Fruit fly (Drosophila melanogaster) whole organism, embryonic: ENCODE data around the gene CG12012.

Experiments
- Atf6 ChIP-seq: fragments of 200-800 bp; sonication (Bioruptor generic); IDR thresholded peaks from 2 replicates; pipeline ENCODE4 v1.3.6; 2022; ENCODE audit warnings: missing biosample characterization, missing genetic modification characterization
- BEAF-32 ChIP-seq: fragments of 200-800 bp; sonication (Bioruptor generic); optimal IDR thresholded peaks from 3 replicates; lab custom pipeline; 2017; ENCODE audit warnings: missing biosample characterization, missing genetic modification characterization, mild to moderate bottlenecking, moderate library complexity, missing genetic modification reagents
- Blimp-1 ChIP-seq: fragments of 200-800 bp; sonication (Bioruptor generic); optimal IDR thresholded peaks from 3 replicates; lab custom pipeline; 2018; ENCODE audit warnings: missing biosample characterization, missing genetic modification characterization, mild to moderate bottlenecking, moderate library complexity, missing genetic modification reagents
- CG10147 ChIP-seq: fragments of 200-800 bp; sonication (Bioruptor generic); optimal IDR thresholded peaks from 2 replicates; lab custom pipeline; 2019; ENCODE audit warnings: missing biosample characterization, mild to moderate bottlenecking, missing genetic modification characterization, moderate library complexity
- CG1024 ChIP-seq: fragments of 200-800 bp; sonication (Bioruptor generic); IDR thresholded peaks from 2 replicates; pipeline ENCODE4 v1.3.6; 2022; ENCODE audit warnings: missing biosample characterization, missing genetic modification characterization
- CG11695 ChIP-seq: fragments of 200-800 bp; sonication (Bioruptor generic); IDR thresholded peaks from 3 replicates; pipeline ENCODE4 v1.3.6; 2022; ENCODE audit warnings: missing biosample characterization, missing genetic modification characterization
- CG13296 ChIP-seq: fragments of 200-800 bp; sonication (Bioruptor generic); optimal IDR thresholded peaks from 3 replicates; lab custom pipeline; 2018; ENCODE audit warnings: missing biosample characterization, mild to moderate bottlenecking, missing genetic modification characterization
- CG13894 ChIP-seq: fragments of 200-800 bp; sonication (Bioruptor generic); optimal IDR thresholded peaks from 3 replicates; lab custom pipeline; 2018; ENCODE audit warnings: missing biosample characterization, mild to moderate bottlenecking, missing genetic modification characterization, moderate library complexity
- CG16863 ChIP-seq: fragments of 200-800 bp; sonication (Bioruptor generic); optimal IDR thresholded peaks from 3 replicates; lab custom pipeline; 2016; ENCODE audit warnings: missing biosample characterization, missing genetic modification characterization
- CG17361 ChIP-seq: fragments of 200-800 bp; sonication (Bioruptor generic); IDR thresholded peaks from 3 replicates; pipeline ENCODE4 v1.3.6; 2022; ENCODE audit warnings: missing biosample characterization, missing genetic modification characterization
- CG17612 ChIP-seq: fragments of 200-800 bp; sonication (Bioruptor generic); IDR thresholded peaks from 2 replicates; pipeline ENCODE4 v1.3.6; 2022; ENCODE audit warnings: missing biosample characterization, missing genetic modification characterization
- CG2712 ChIP-seq: fragments of 200-800 bp; optimal IDR thresholded peaks from 3 replicates; lab custom pipeline; 2019; ENCODE audit warnings: missing biosample characterization, mild to moderate bottlenecking, missing genetic modification characterization, moderate library complexity
- CG3163 ChIP-seq: fragments of 200-800 bp; sonication (Bioruptor generic); optimal IDR thresholded peaks from 3 replicates; lab custom pipeline; 2016; ENCODE audit warnings: missing biosample characterization, missing genetic modification characterization
- CG32767 ChIP-seq: fragments of 200-800 bp; sonication (Bioruptor generic); IDR thresholded peaks from 2 replicates; pipeline ENCODE4 v1.3.6; 2022; ENCODE audit warnings: missing biosample characterization, missing genetic modification characterization
- CG32772 ChIP-seq: fragments of 200-800 bp; sonication (Bioruptor generic); IDR thresholded peaks from 2 replicates; pipeline ENCODE4 v1.3.6; 2022; ENCODE audit warnings: missing biosample characterization, missing genetic modification characterization
- CG34376 ChIP-seq: fragments of 200-800 bp; sonication (Bioruptor generic); optimal IDR thresholded peaks from 2 replicates; lab custom pipeline; 2018; ENCODE audit warnings: missing biosample characterization, mild to moderate bottlenecking, missing genetic modification characterization
- CG8924 ChIP-seq: fragments of 200-800 bp; optimal IDR thresholded peaks from 3 replicates; lab custom pipeline; 2019; ENCODE audit warnings: missing biosample characterization, mild to moderate bottlenecking, missing genetic modification characterization, moderate library complexity
- Dip2 ChIP-seq: fragments of 200-800 bp; sonication (Bioruptor generic); IDR thresholded peaks from 2 replicates; pipeline ENCODE4 v1.3.6; 2022; ENCODE audit warnings: missing biosample characterization, missing genetic modification characterization
- Fer1 ChIP-seq: fragments of 200-800 bp; sonication (Bioruptor generic); optimal IDR thresholded peaks from 2 replicates; lab custom pipeline; 2017; ENCODE audit warnings: missing biosample characterization, mild to moderate bottlenecking, missing genetic modification characterization
- H15 ChIP-seq: fragments of 200-800 bp; sonication (Bioruptor generic); IDR thresholded peaks from 3 replicates; pipeline ENCODE4 v1.3.6; 2022; ENCODE audit warnings: missing biosample characterization, missing genetic modification characterization
- Hr51 ChIP-seq, 2 experiments: fragments of 200-800 bp; sonication (Bioruptor generic); optimal IDR thresholded peaks; 2 replicates in 1 of 2; 3 replicates in 1 of 2; lab custom pipeline; 2016 to 2018; ENCODE audit warnings: missing biosample characterization in 2 of 2, missing genetic modification characterization in 2 of 2, mild to moderate bottlenecking in 1 of 2, moderate library complexity in 1 of 2
- Kr ChIP-seq: fragments of 200-800 bp; sonication (Bioruptor generic); optimal IDR thresholded peaks from 2 replicates; lab custom pipeline; 2017; ENCODE audit warnings: missing biosample characterization, mild to moderate bottlenecking, missing genetic modification characterization
- Lim3 ChIP-seq: fragments of 200-800 bp; sonication (Bioruptor generic); IDR thresholded peaks from 2 replicates; pipeline ENCODE4 v1.3.6; 2022; ENCODE audit warnings: missing biosample characterization, missing genetic modification characterization
- Med ChIP-seq: fragments of 200-800 bp; sonication (Bioruptor generic); peaks from one replicate; lab custom pipeline; 2016; ENCODE audit warnings: missing biosample characterization, missing genetic modification characterization, mild to moderate bottlenecking, inconsistent platforms, moderate library complexity
- Meics ChIP-seq: fragments of 200-800 bp; sonication (Bioruptor generic); optimal IDR thresholded peaks from 2 replicates; lab custom pipeline; 2017; ENCODE audit warnings: missing biosample characterization, mild to moderate bottlenecking, missing genetic modification characterization
- Pdp1 ChIP-seq, 2 experiments: fragments of 200-800 bp; sonication (Bioruptor generic); optimal IDR thresholded peaks; 3 replicates each; lab custom pipeline; 2016; ENCODE audit warnings: missing biosample characterization in 2 of 2, missing genetic modification characterization in 2 of 2, mild to moderate bottlenecking in 1 of 2, moderate library complexity in 1 of 2
- Ravus ChIP-seq: fragments of 200-800 bp; sonication (Bioruptor generic); IDR thresholded peaks from 2 replicates; pipeline ENCODE4 v1.3.6; 2022; ENCODE audit warnings: missing biosample characterization, missing genetic modification characterization
- Sry-δ ChIP-seq: fragments of 200-800 bp; sonication (Bioruptor generic); optimal IDR thresholded peaks from 2 replicates; lab custom pipeline; 2016; ENCODE audit warnings: missing biosample characterization, missing genetic modification characterization
- Usf ChIP-seq: fragments of 200-800 bp; sonication (Bioruptor generic); optimal IDR thresholded peaks from 2 replicates; lab custom pipeline; 2017; ENCODE audit warnings: missing genotype, missing biosample characterization, missing genetic modification characterization
- dmrt99B ChIP-seq: fragments of 200-800 bp; sonication (Bioruptor generic); optimal IDR thresholded peaks from 2 replicates; lab custom pipeline; 2018; ENCODE audit warnings: missing biosample characterization, mild to moderate bottlenecking, missing genetic modification characterization, moderate library complexity
- ems ChIP-seq: fragments of 200-800 bp; sonication (Bioruptor generic); optimal IDR thresholded peaks from 3 replicates; lab custom pipeline; 2016; ENCODE audit warnings: missing biosample characterization, missing genetic modification characterization
- hbn ChIP-seq: fragments of 200-800 bp; sonication (Bioruptor generic); IDR thresholded peaks from 2 replicates; pipeline ENCODE4 v1.3.6; 2022; ENCODE audit warnings: missing biosample characterization, missing genetic modification characterization; ENCODE audit not compliant: partially characterized antibody
- jigr1 ChIP-seq: fragments of 200-800 bp; sonication (Bioruptor generic); IDR thresholded peaks from 3 replicates; pipeline ENCODE4 v1.3.6; 2022; ENCODE audit warnings: missing biosample characterization, missing genetic modification characterization
- jing ChIP-seq: fragments of 200-800 bp; sonication (Bioruptor generic); optimal IDR thresholded peaks from 2 replicates; lab custom pipeline; 2018; ENCODE audit warnings: missing biosample characterization, mild to moderate bottlenecking, missing genetic modification characterization
- lab ChIP-seq: fragments of 200-800 bp; sonication (Bioruptor generic); optimal IDR thresholded peaks from 3 replicates; lab custom pipeline; 2017; ENCODE audit warnings: missing biosample characterization, missing genetic modification characterization, mild to moderate bottlenecking, moderate library complexity, missing genetic modification reagents
- lola ChIP-seq, 3 experiments: fragments of >200 bp in 2 of 3; fragments of 200-800 bp in 1 of 3; sonication (Bioruptor generic) in 1 of 3; optimal IDR thresholded peaks; 2 replicates each; lab custom pipeline; 2017 to 2019; ENCODE audit warnings: missing biosample characterization in 3 of 3, missing genetic modification characterization in 3 of 3, mild to moderate bottlenecking in 1 of 3, moderate library complexity in 1 of 3
- lov ChIP-seq, 2 experiments: fragments of 200-800 bp in 1 of 2; fragments of >200 bp in 1 of 2; sonication (Bioruptor generic) in 1 of 2; IDR thresholded peaks in 1 of 2; optimal IDR thresholded peaks in 1 of 2; 2 replicates in 1 of 2; 3 replicates in 1 of 2; pipeline versions ENCODE4 v1.3.6 to Lab custom; 2017 to 2022; ENCODE audit warnings: missing biosample characterization in 1 of 2, missing genetic modification characterization in 1 of 2
- nmo ChIP-seq: fragments of 200-800 bp; sonication (Bioruptor generic); optimal IDR thresholded peaks from 2 replicates; lab custom pipeline; 2018; ENCODE audit warnings: missing biosample characterization, mild to moderate bottlenecking, missing genetic modification characterization, moderate library complexity
- oc ChIP-seq: fragments of 200-800 bp; sonication (Bioruptor generic); optimal IDR thresholded peaks from 2 replicates; lab custom pipeline; 2018; ENCODE audit warnings: missing biosample characterization, mild to moderate bottlenecking, missing genetic modification characterization, moderate library complexity
- pho ChIP-seq: fragments of 200-800 bp; sonication (Bioruptor generic); optimal IDR thresholded peaks from 2 replicates; lab custom pipeline; 2016; ENCODE audit warnings: missing biosample characterization, missing genetic modification characterization
- phol ChIP-seq: fragments of 200-800 bp; sonication (Bioruptor generic); optimal IDR thresholded peaks from 3 replicates; lab custom pipeline; 2018; ENCODE audit warnings: missing biosample characterization, mild to moderate bottlenecking, missing genetic modification characterization, moderate library complexity
- pnt ChIP-seq: fragments of 200-800 bp; sonication (Bioruptor generic); optimal IDR thresholded peaks from 3 replicates; lab custom pipeline; 2016; ENCODE audit warnings: missing biosample characterization, missing genetic modification characterization
- sc ChIP-seq, 3 experiments: fragments of >200 bp in 2 of 3; fragments of 200-800 bp in 1 of 3; sonication (Bioruptor generic) in 1 of 3; optimal IDR thresholded peaks; 2 replicates in 2 of 3; 3 replicates in 1 of 3; lab custom pipeline; 2017; ENCODE audit warnings: mild to moderate bottlenecking in 1 of 3, missing biosample characterization in 1 of 3, missing genetic modification characterization in 1 of 3, missing genetic modification reagents in 1 of 3
- sens ChIP-seq: fragments of 200-800 bp; sonication (Bioruptor generic); peaks from one replicate; lab custom pipeline; 2016; ENCODE audit warnings: missing biosample characterization, missing genetic modification characterization
- stwl ChIP-seq: fragments of 200-800 bp; sonication (Bioruptor generic); optimal IDR thresholded peaks from 3 replicates; lab custom pipeline; 2018; ENCODE audit warnings: missing biosample characterization, mild to moderate bottlenecking, missing genetic modification characterization, moderate library complexity
- tio ChIP-seq: fragments of 200-800 bp; sonication (Bioruptor generic); optimal IDR thresholded peaks from 2 replicates; lab custom pipeline; 2017; ENCODE audit warnings: missing biosample characterization, missing genetic modification characterization, inconsistent platforms
- toy ChIP-seq: fragments of 200-800 bp; sonication (Bioruptor generic); IDR thresholded peaks from 2 replicates; pipeline ENCODE4 v1.3.6; 2022; ENCODE audit warnings: missing biosample characterization, missing genetic modification characterization
- tx ChIP-seq: fragments of 200-800 bp; sonication (Bioruptor generic); optimal IDR thresholded peaks from 2 replicates; lab custom pipeline; 2016; ENCODE audit warnings: missing biosample characterization, missing genetic modification characterization

The CG12012 gene

dm6 chr3L:3343260-3343659 lies 33.3 kb upstream of the CG12012 start (continued):
- peak in 1 of 2 experiments; percentile 56 for TF ChIP-seq Hr51 (GFP tag; optimal IDR thresholded peaks at IDR 0.05; lab: Kevin White, UChicago)
- no peak for TF ChIP-seq tx
- TF ChIP-seq ems (GFP tag; lab: Kevin White, UChicago): no peak
- TF ChIP-seq phol (tag; lab: Kevin White, UChicago): peak; percentile 13
- no peak for TF ChIP-seq CG32772 (GFP tag; lab: Robert Waterston, UW)
- peak; percentile 4 for TF ChIP-seq Meics (GFP tag; lab: Kevin White, UChicago)
- no peak for TF ChIP-seq H15 (GFP tag; lab: Robert Waterston, UW)
- no peak for TF ChIP-seq CG32767 (GFP tag; lab: Robert Waterston, UW)
- peak; percentile 5 for TF ChIP-seq dmrt99B (tag; lab: Kevin White, UChicago)
- TF ChIP-seq lov (optimal IDR thresholded peaks at IDR 0.05; lab: Kevin White, UChicago): no peak
- TF ChIP-seq lov (GFP tag; IDR thresholded peaks at IDR 0.05; lab: Robert Waterston, UW): no peak
- no peak for TF ChIP-seq CG11695 (GFP tag; lab: Robert Waterston, UW)
- TF ChIP-seq nmo (GFP tag; lab: Kevin White, UChicago): peak; percentile 17
- TF ChIP-seq pho (GFP tag; lab: Kevin White, UChicago): no peak
- 0 out of 3 replicates have a peak, but pooled peaks have one; percentile 14 for TF ChIP-seq CG17361 (GFP tag; lab: Robert Waterston, UW)
- peak; percentile 19 for TF ChIP-seq Fer1
- TF ChIP-seq Blimp-1 (GFP tag; lab: Kevin White, UChicago): peak; percentile 7
- no peak for TF ChIP-seq tio
- peak; percentile 5 for TF ChIP-seq CG2712 (tag; lab: Kevin White, UChicago)
- no peak for TF ChIP-seq Ravus
- TF ChIP-seq jing (GFP tag; lab: Kevin White, UChicago): no peak
- TF ChIP-seq pnt (GFP tag; lab: Kevin White, UChicago): no peak
- no peak for TF ChIP-seq Dip2
- no peak for TF ChIP-seq sc (optimal IDR thresholded peaks at IDR 0.05; lab: Kevin White, UChicago)
- no peak for TF ChIP-seq sc (GFP tag; optimal IDR thresholded peaks at IDR 0.05; lab: Kevin White, UChicago)
- TF ChIP-seq CG10147: no peak
- TF ChIP-seq CG34376 (GFP tag; lab: Kevin White, UChicago): no peak
- TF ChIP-seq jigr1 (GFP tag; lab: Robert Waterston, UW): no peak
- TF ChIP-seq CG3163: no peak

dm6 chr3L:3344528-3344927 lies 32.0 kb upstream of the CG12012 start:
- TF ChIP-seq Pdp1 (GFP tag; optimal IDR thresholded peaks at IDR 0.05; lab: Kevin White, UChicago) (peak in 1 of 2 experiments; percentile 87), sens (GFP tag; lab: Kevin White, UChicago) (peak; percentile 41), Med (GFP tag; lab: Kevin White, UChicago) (peak; percentile 40), hbn (GFP tag; lab: Robert Waterston, UW) (no peak), BEAF-32 (GFP tag; lab: Kevin White, UChicago) (no peak), Usf (no peak)

dm6 chr3L:3346294-3346693 lies 30.3 kb upstream of the CG12012 start:
- TF ChIP-seq toy (GFP tag; lab: Robert Waterston, UW) (no peak), Lim3 (no peak), CG1024 (GFP tag; lab: Robert Waterston, UW) (no peak), stwl (tag; lab: Kevin White, UChicago) (no peak), lab (GFP tag; lab: Kevin White, UChicago) (peak; percentile 53), CG13296 (GFP tag; lab: Kevin White, UChicago) (no peak), CG17612 (GFP tag; lab: Robert Waterston, UW) (no peak), Kr (GFP tag; lab: Kevin White, UChicago) (no peak), CG34376 (GFP tag; lab: Kevin White, UChicago) (peak; percentile 21), lola (GFP tag; optimal IDR thresholded peaks at IDR 0.05; lab: Kevin White, UChicago) (no peak), CG8924 (tag; lab: Kevin White, UChicago) (no peak), Med (GFP tag; lab: Kevin White, UChicago) (peak; percentile 50), Atf6 (GFP tag; lab: Robert Waterston, UW) (0 out of 2 replicates have a peak, but pooled peaks have one; percentile 12), CG16863 (GFP tag; lab: Kevin White, UChicago) (no peak), oc (tag; lab: Kevin White, UChicago) (peak; percentile 33), Sry-δ (GFP tag; lab: Kevin White, UChicago) (no peak), CG13894 (peak; percentile 17)
